Worm (Caenorhabditis elegans) whole organism, L4 larva: Measurements from ENCODE around the gene F44E2.3.

ENCODE experiments used
- D1046.2 ChIP-seq: fragments of 200-800 bp; sonication (Bioruptor generic); IDR thresholded peaks from 2 replicates; pipeline ENCODE4 v1.3.6; 2022; ENCODE audit warnings: missing genetic modification characterization, missing compliant biosample characterization
- F26F4.8 ChIP-seq: fragments of 200-800 bp; sonication (Bioruptor generic); conservative IDR thresholded peaks from 2 replicates; pipeline ENCODE4 v1.3.6; 2022; ENCODE audit warnings: missing genetic modification characterization, missing compliant biosample characterization
- F37D6.2 ChIP-seq: sonication (generic microtip); optimal IDR thresholded peaks from 2 replicates; lab custom pipeline; 2016; ENCODE audit warnings: mild to moderate bottlenecking, missing genetic modification characterization, missing compliant biosample characterization
- aha-1 ChIP-seq: fragments of 150-350 bp; peaks from one replicate; lab custom pipeline; 2014; ENCODE audit warnings: missing biosample characterization, missing genetic modification characterization
- ceh-44 ChIP-seq: fragments of 200-800 bp; sonication (Bioruptor generic); IDR thresholded peaks from 2 replicates; pipeline ENCODE4 v1.3.6; 2022; ENCODE audit warnings: missing genetic modification reagents, missing genetic modification characterization, missing compliant biosample characterization
- ceh-62 ChIP-seq: sonication (generic microtip); optimal IDR thresholded peaks from 2 replicates; lab custom pipeline; 2017; ENCODE audit warnings: missing biosample characterization, missing genetic modification characterization
- daf-12 ChIP-seq: fragments of 150-350 bp; optimal IDR thresholded peaks from 2 replicates; lab custom pipeline; 2014; ENCODE audit warnings: missing biosample characterization, missing genetic modification reagents, missing genetic modification characterization
- daf-19 ChIP-seq: fragments of 200-800 bp; sonication (Bioruptor generic); conservative IDR thresholded peaks from 2 replicates; pipeline ENCODE4 v1.3.6; 2022; ENCODE audit warnings: missing genetic modification characterization, missing compliant biosample characterization
- daf-8 ChIP-seq: fragments of 200-800 bp; sonication (Bioruptor generic); IDR thresholded peaks from 2 replicates; pipeline ENCODE4 v1.3.6; 2022; ENCODE audit warnings: missing genetic modification characterization, missing compliant biosample characterization
- dmd-8 ChIP-seq: fragments of 200-800 bp; sonication (Bioruptor generic); IDR thresholded peaks from 2 replicates; pipeline ENCODE4 v1.3.6; 2022; ENCODE audit warnings: missing genetic modification characterization, missing compliant biosample characterization
- dpl-1 ChIP-seq: fragments of 150-350 bp; optimal IDR thresholded peaks from 2 replicates; lab custom pipeline; 2014; ENCODE audit warnings: missing biosample characterization, missing genetic modification reagents, missing genetic modification characterization
- duxl-1 ChIP-seq: sonication (generic microtip); optimal IDR thresholded peaks from 2 replicates; lab custom pipeline; 2016; ENCODE audit warnings: mild to moderate bottlenecking, missing genetic modification characterization, moderate library complexity, missing compliant biosample characterization; ENCODE audit not compliant: poor library complexity
- dve-1 ChIP-seq: sonication (generic microtip); optimal IDR thresholded peaks from 2 replicates; lab custom pipeline; 2017; ENCODE audit warnings: antibody characterized with exemption, mild to moderate bottlenecking, missing genetic modification characterization, missing compliant biosample characterization; ENCODE audit not compliant: insufficient read depth
- lim-7 ChIP-seq: fragments of 200-800 bp; sonication (Bioruptor generic); IDR thresholded peaks from 2 replicates; pipeline ENCODE4 v1.3.6; 2022; ENCODE audit warnings: missing genetic modification characterization, missing compliant biosample characterization
- lin-13 ChIP-seq: fragments of 150-350 bp; optimal IDR thresholded peaks from 2 replicates; lab custom pipeline; 2014; ENCODE audit warnings: missing biosample characterization, missing genetic modification reagents, missing genetic modification characterization
- lir-3 ChIP-seq: sonication (generic microtip); optimal IDR thresholded peaks from 2 replicates; lab custom pipeline; 2016; ENCODE audit warnings: mild to moderate bottlenecking, missing genetic modification characterization, missing compliant biosample characterization
- lsy-2 ChIP-seq, 2 experiments: fragments of 150-350 bp in 1 of 2; sonication (generic microtip) in 1 of 2; optimal IDR thresholded peaks; 2 replicates each; lab custom pipeline; 2014 to 2017; ENCODE audit warnings: missing biosample characterization in 2 of 2, missing genetic modification characterization in 2 of 2
- mdl-1 ChIP-seq, 2 experiments: fragments of 150-350 bp in 1 of 2; sonication (generic microtip) in 1 of 2; optimal IDR thresholded peaks; 2 replicates each; lab custom pipeline; 2014 to 2017; ENCODE audit warnings: missing biosample characterization in 2 of 2, missing genetic modification characterization in 2 of 2
- nhr-10 ChIP-seq: fragments of 150-350 bp; optimal IDR thresholded peaks from 2 replicates; lab custom pipeline; 2014; ENCODE audit warnings: missing biosample characterization, missing genetic modification characterization
- nhr-102 ChIP-seq: sonication (generic microtip); optimal IDR thresholded peaks from 2 replicates; lab custom pipeline; 2016; ENCODE audit warnings: mild to moderate bottlenecking, missing genetic modification characterization, moderate library complexity, missing compliant biosample characterization
- nhr-28 ChIP-seq: fragments of 150-350 bp; optimal IDR thresholded peaks from 2 replicates; lab custom pipeline; 2014; ENCODE audit warnings: missing biosample characterization, missing genetic modification characterization
- php-3 ChIP-seq: fragments of 200-800 bp; sonication (Bioruptor generic); IDR thresholded peaks from 2 replicates; pipeline ENCODE4 v1.3.6; 2022; ENCODE audit warnings: missing genetic modification reagents, missing genetic modification characterization, missing compliant biosample characterization
- pqm-1 ChIP-seq: sonication (generic microtip); optimal IDR thresholded peaks from 2 replicates; lab custom pipeline; 2017; ENCODE audit warnings: missing biosample characterization, missing genetic modification characterization
- rbr-2 ChIP-seq: sonication (generic microtip); optimal IDR thresholded peaks from 2 replicates; lab custom pipeline; 2016; ENCODE audit warnings: missing genotype, missing genetic modification characterization, missing compliant biosample characterization
- saeg-2 ChIP-seq: fragments of 200-800 bp; sonication (Bioruptor generic); IDR thresholded peaks from 2 replicates; pipeline ENCODE4 v1.3.6; 2022; ENCODE audit warnings: missing genetic modification reagents, missing genetic modification characterization, missing compliant biosample characterization
- skn-1 ChIP-seq: fragments of 150-350 bp; optimal IDR thresholded peaks from 2 replicates; lab custom pipeline; 2014; ENCODE audit warnings: missing biosample characterization, missing genetic modification characterization
- spr-1 ChIP-seq: sonication (generic microtip); optimal IDR thresholded peaks from 2 replicates; lab custom pipeline; 2016; ENCODE audit warnings: mild to moderate bottlenecking, missing genetic modification characterization, missing compliant biosample characterization
- spr-3 ChIP-seq: fragments of 200-800 bp; sonication (Bioruptor generic); optimal IDR thresholded peaks from 2 replicates; lab custom pipeline; 2018; ENCODE audit warnings: mild to moderate bottlenecking, missing genetic modification characterization, missing compliant biosample characterization
- tag-97 ChIP-seq: fragments of 200-800 bp; sonication (Bioruptor generic); IDR thresholded peaks from 2 replicates; pipeline ENCODE4 v1.3.6; 2022; ENCODE audit warnings: missing genetic modification characterization, missing compliant biosample characterization
- unc-62 ChIP-seq, 3 experiments: fragments of 150-350 bp in 1 of 3; sonication (generic microtip); optimal IDR thresholded peaks in 2 of 3; peaks in 1 of 3; 1 replicate in 1 of 3; 2 replicates in 2 of 3; lab custom pipeline; 2014 to 2017; ENCODE audit warnings: missing biosample characterization in 3 of 3, missing genetic modification characterization in 3 of 3, missing genetic modification reagents in 3 of 3, missing genotype in 1 of 3
- zip-11 ChIP-seq: fragments of 200-800 bp; sonication (Bioruptor generic); IDR thresholded peaks from 2 replicates; pipeline ENCODE4 v1.3.6; 2022; ENCODE audit warnings: missing genetic modification characterization, missing compliant biosample characterization
- zip-2 ChIP-seq: fragments of 150-350 bp; optimal IDR thresholded peaks from 2 replicates; lab custom pipeline; 2014; ENCODE audit warnings: missing biosample characterization, missing genetic modification characterization

The F44E2.3 gene

DNA sequence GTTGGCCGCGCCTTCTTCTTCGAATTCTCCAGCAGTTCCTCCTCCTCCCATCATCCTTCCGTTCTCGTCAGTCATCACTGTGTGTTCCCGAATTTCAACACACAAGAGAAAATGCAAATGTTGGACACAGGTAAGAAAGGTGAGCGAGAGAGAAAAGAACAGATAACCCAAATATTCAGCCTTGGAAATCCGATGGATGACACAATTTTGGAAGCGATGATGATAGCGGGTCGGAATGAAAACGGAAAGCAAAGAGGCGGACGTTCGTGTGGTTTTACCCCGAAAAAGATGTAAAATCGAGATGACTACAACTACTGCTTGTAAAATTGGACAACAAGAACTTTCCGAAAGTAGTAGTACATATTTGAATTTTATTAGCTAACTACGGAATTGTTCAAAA, 10.7 kb upstream of the F44E2.3 start:
- no peak for TF ChIP-seq tag-97 (GFP tag; lab: Robert Waterston, UW)
- TF ChIP-seq lin-13 (GFP tag; lab: Kevin White, UChicago): no peak
- no peak for TF ChIP-seq F26F4.8 (GFP tag; lab: Robert Waterston, UW)
- no peak for TF ChIP-seq lim-7 (GFP tag; lab: Robert Waterston, UW)
- no peak for TF ChIP-seq duxl-1
- no peak for TF ChIP-seq dmd-8 (GFP tag; lab: Robert Waterston, UW)
- TF ChIP-seq unc-62 (GFP tag; optimal IDR thresholded peaks at IDR 0.05 in 1 of 2; lab: Kevin White, UChicago): peak in 1 of 2 experiments; percentile 83
- no peak for TF ChIP-seq unc-62 (tag; optimal IDR thresholded peaks at IDR 0.05; lab: Kevin White, UChicago)
- no peak for TF ChIP-seq spr-1 (tag; lab: Kevin White, UChicago)

DNA sequence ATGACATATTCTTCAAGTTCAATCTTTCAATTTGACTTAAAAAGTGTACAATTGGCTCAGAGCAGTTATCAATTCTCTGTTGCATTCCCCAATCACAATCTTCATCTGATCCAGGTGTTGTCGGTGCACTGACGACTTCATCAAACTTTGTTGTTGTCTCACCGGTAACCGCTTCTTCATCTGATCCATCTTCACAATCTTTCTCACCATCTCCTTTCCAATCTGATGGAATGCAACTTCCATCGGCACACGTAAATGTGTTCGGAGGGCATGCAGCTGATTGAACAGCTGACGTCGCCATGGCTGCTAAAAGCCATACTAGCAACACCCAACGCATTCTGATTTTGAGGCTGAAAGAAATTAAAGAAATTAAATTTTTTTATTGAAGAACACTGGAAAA, 9.0 kb upstream of the F44E2.3 start, which contains the start of gene F44E2.4:
Gene F44E2.4 (minus strand): TSS at position 350 of the 400 bp plus-strand sequence.
- TF ChIP-seq D1046.2 (GFP tag; lab: Robert Waterston, UW): no peak
- TF ChIP-seq daf-19 (GFP tag; lab: Robert Waterston, UW): no peak
- TF ChIP-seq rbr-2 (tag; lab: Kevin White, UChicago): no peak
- TF ChIP-seq ceh-44 (GFP tag; lab: Robert Waterston, UW): no peak
- no peak for TF ChIP-seq dve-1 (tag; lab: Kevin White, UChicago)
- no peak for TF ChIP-seq nhr-10
- TF ChIP-seq lir-3 (tag; lab: Kevin White, UChicago): no peak
- no peak for TF ChIP-seq dpl-1
- TF ChIP-seq zip-11 (GFP tag; lab: Robert Waterston, UW): no peak
- TF ChIP-seq daf-8 (GFP tag; lab: Robert Waterston, UW): no peak
- no peak for TF ChIP-seq nhr-28 (tag; lab: Kevin White, UChicago)
- no peak for TF ChIP-seq spr-3 (GFP tag; lab: Kevin White, UChicago)
- no peak for TF ChIP-seq lim-7 (GFP tag; lab: Robert Waterston, UW)
- TF ChIP-seq skn-1: no peak
- no peak for TF ChIP-seq zip-2 (tag; lab: Kevin White, UChicago)
- no peak for TF ChIP-seq F37D6.2 (tag; lab: Kevin White, UChicago)
- TF ChIP-seq nhr-102 (tag; lab: Kevin White, UChicago): no peak
- no peak for TF ChIP-seq daf-12 (tag; lab: Kevin White, UChicago)

DNA sequence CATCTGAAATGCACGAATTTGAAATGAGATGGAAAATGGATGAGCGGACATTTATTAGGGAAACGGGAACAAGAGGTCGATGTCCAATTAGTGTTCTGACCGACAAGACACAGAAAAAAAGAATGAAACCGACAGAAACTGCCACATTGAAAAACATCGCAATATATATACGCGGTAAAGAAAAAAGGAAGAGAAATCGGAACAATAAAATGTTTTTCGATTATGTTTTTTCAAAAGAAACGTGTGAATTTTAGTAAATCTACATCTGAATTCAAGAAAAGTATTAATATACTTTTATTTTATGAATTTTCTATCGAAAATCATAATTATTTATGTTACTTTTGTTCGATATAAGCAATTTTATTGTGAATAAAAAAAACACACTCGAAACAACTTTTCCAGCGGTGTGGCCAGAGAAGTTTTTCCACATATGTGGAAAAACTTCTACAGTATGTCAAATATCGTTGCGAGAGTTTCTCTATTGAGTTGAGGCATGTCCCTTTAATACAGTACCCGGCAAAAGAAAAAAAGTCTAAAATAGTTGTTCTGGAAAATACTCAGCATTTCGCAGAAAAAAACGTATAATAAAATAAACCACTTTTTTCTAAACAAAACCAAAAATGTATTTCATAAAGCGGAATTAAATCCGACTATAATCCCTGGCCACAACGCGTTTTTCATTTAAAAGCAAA, 2.1 kb upstream of the F44E2.3 start, which contains the start of gene F44E2.10:
Gene F44E2.10 (minus strand): TSS at position 51 of the 692 bp plus-strand sequence.
- TF ChIP-seq lsy-2 (tag; optimal IDR thresholded peaks at IDR 0.05; lab: Kevin White, UChicago) (peak in 1 of 2 experiments; percentile 18), pqm-1 (tag; lab: Kevin White, UChicago) (no peak)

DNA sequence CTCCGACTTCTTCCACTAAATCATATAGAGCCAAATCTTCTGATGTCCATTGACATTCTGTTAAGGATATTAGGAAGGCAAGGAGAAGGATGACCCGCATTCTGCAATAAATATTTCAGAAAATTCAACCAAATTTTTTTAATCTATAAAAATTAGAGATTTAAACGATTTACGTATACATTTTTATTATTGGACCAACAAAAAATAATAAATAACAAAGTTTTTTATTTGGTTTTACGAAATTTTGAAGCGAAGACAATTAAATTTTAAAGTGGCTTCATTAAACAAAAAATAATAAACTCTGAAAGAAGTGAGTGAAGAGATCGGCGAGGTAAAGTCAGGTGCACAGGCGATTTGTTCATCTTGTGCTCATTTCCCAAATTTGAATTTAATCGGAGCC, 2.0 kb downstream of the F44E2.3 start, which contains the start of gene F54F2.9:
Gene F54F2.9 (minus strand): TSS at position 101 of the 400 bp plus-strand sequence.
- TF ChIP-seq php-3 (GFP tag; lab: Robert Waterston, UW) (no peak), saeg-2 (GFP tag; lab: Robert Waterston, UW) (no peak)
- TF ChIP-seq, all 104 proteins: peak for 0

DNA sequence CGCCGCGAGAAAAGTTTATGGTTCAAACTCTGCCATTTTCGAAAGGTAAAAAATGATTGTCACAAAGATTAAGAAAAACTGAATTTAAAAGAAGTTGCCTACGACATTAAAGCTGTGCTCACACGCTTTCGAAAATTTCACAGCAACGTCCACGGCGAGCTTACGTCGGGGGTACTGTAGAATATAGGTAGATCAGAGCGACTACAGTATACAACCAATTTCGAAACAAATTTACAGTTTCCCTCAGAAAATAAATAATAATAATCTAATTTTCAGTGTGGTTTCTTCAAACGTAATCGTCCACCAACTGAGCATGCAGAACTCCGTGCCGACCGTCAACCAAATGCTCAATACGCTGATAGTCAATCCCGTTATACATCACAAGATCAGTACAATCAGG, 4.5 kb downstream of the F44E2.3 start:
- peak; percentile 93 for TF ChIP-seq aha-1
- no peak for TF ChIP-seq ceh-62 (tag; lab: Kevin White, UChicago)
- no peak for TF ChIP-seq ceh-44 (GFP tag; lab: Robert Waterston, UW)
- no peak for TF ChIP-seq mdl-1 (tag; optimal IDR thresholded peaks at IDR 0.05; lab: Kevin White, UChicago)
- TF ChIP-seq, all 104 proteins: peak for 1
